Worm (Caenorhabditis elegans): ENCODE data around the gene W01B6.4.

DNA sequence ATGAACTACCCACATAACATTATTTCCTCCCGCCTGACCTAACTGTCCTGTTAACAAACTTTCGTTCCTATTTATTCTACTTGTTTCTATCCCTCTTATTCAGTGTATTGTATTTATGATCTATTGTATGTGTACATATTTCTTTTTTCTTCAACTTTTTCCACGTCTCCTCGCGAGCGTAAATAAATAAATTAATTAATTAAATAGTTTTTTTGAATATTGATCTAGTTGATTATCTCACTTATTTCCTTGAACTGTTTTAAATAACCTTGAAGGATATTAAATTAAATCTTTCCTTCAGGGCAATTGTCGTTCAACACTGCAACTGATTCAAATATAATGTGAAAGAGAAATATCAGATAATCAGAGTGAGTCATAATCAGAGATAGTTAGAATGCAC, 32.4 kb upstream of the W01B6.4 start, which contains the start of gene frk-1:
- TF ChIP-seq flt-1 (GFP tag; IDR thresholded peaks at IDR 0.05): no peak
- no peak for TF ChIP-seq T22C8.4 (GFP tag; IDR thresholded peaks at IDR 0.05)
- TF ChIP-seq tab-1 (GFP tag; IDR thresholded peaks at IDR 0.05): no peak
- TF ChIP-seq med-1 (GFP tag; optimal IDR thresholded peaks at IDR 0.05; ENCODE audit: insufficient read depth): no peak
- TF ChIP-seq ref-1 (GFP tag; conservative IDR thresholded peaks at IDR 0.05): no peak
- TF ChIP-seq ztf-29 (GFP tag; IDR thresholded peaks at IDR 0.05): no peak
- TF ChIP-seq ztf-23 (GFP tag; IDR thresholded peaks at IDR 0.05): no peak
- no peak for TF ChIP-seq klf-2 (GFP tag; conservative IDR thresholded peaks at IDR 0.05)
